In genomic region chrII:8923187-8923586, ce11 we compare ENCODE assay signal across 4 worm cellular contexts.
TF ChIP-seq lines count a peak whose summit lies in the region.

No protein-coding gene starts in this region.

TF ChIP-seq in whole organism, L2 larva, 48 proteins besides CTCF, POLR2A, EP300 and RAD21:
- no peak for TF ChIP-seq nhr-6 (tag; optimal IDR thresholded peaks at IDR 0.05; lab: Kevin White, UChicago)
- peak; percentile 4 for TF ChIP-seq fos-1 (tag; optimal IDR thresholded peaks at IDR 0.05; lab: Kevin White, UChicago)
- TF ChIP-seq mdl-1 (tag; optimal IDR thresholded peaks at IDR 0.05; lab: Kevin White, UChicago) = no peak
- no peak for TF ChIP-seq snpc-4 (tag; optimal IDR thresholded peaks at IDR 0.05; lab: Kevin White, UChicago)

TF ChIP-seq in whole organism, L3 larva, 47 proteins besides CTCF, POLR2A, EP300 and RAD21:
- TF ChIP-seq nhr-11 (tag; optimal IDR thresholded peaks at IDR 0.05; lab: Kevin White, UChicago) (no peak), skn-1 (tag; optimal IDR thresholded peaks at IDR 0.05; lab: Kevin White, UChicago) (no peak), pqm-1 (tag; optimal IDR thresholded peaks at IDR 0.05; lab: Kevin White, UChicago) (peak; percentile 62), elt-2 (tag; optimal IDR thresholded peaks at IDR 0.05; lab: Kevin White, UChicago) (peak; percentile 39)

TF ChIP-seq in whole organism, L4 larva, 104 proteins besides CTCF, POLR2A, EP300 and RAD21:
- TF ChIP-seq hlh-11 (tag; optimal IDR thresholded peaks at IDR 0.05; lab: Kevin White, UChicago) = peak; percentile 16
- no peak for TF ChIP-seq lin-13 (GFP tag; optimal IDR thresholded peaks at IDR 0.05; lab: Kevin White, UChicago)
- no peak for TF ChIP-seq madf-5 (GFP tag; IDR thresholded peaks at IDR 0.05; lab: Robert Waterston, UW)
- peak; percentile 64 for TF ChIP-seq pqm-1 (tag; optimal IDR thresholded peaks at IDR 0.05; lab: Kevin White, UChicago)
- peak; percentile 46; the same call in 1 of the 2 replicates for TF ChIP-seq dmd-6 (GFP tag; IDR thresholded peaks at IDR 0.05; lab: Robert Waterston, UW)
- no peak for TF ChIP-seq snpc-4 (tag; optimal IDR thresholded peaks at IDR 0.05; lab: Kevin White, UChicago)
- TF ChIP-seq lin-39 (tag; optimal IDR thresholded peaks at IDR 0.05; lab: Kevin White, UChicago) = no peak
- no peak for TF ChIP-seq daf-16 (GFP tag; optimal IDR thresholded peaks at IDR 0.05; lab: Kevin White, UChicago)
- peak; percentile 76 for TF ChIP-seq daf-16 (tag; optimal IDR thresholded peaks at IDR 0.05; lab: Kevin White, UChicago)
- no peak for TF ChIP-seq nhr-6 (tag; optimal IDR thresholded peaks at IDR 0.05; lab: Kevin White, UChicago)
- peak; percentile 32 for TF ChIP-seq nhr-28 (tag; optimal IDR thresholded peaks at IDR 0.05; lab: Kevin White, UChicago)
- TF ChIP-seq R02D3.7 (tag; optimal IDR thresholded peaks at IDR 0.05; lab: Kevin White, UChicago) = no peak
- TF ChIP-seq ceh-20 (GFP tag; IDR thresholded peaks at IDR 0.05; lab: Robert Waterston, UW) = no peak

TF ChIP-seq in whole organism, young adult, 124 proteins besides CTCF, POLR2A, EP300 and RAD21:
- TF ChIP-seq nhr-80 (tag; optimal IDR thresholded peaks at IDR 0.05; lab: Kevin White, UChicago) (peak; percentile 47), cebp-1 (GFP tag; IDR thresholded peaks at IDR 0.05; lab: Robert Waterston, UW) (no peak), cebp-1 (tag; optimal IDR thresholded peaks at IDR 0.05; lab: Kevin White, UChicago) (no peak), lsl-1 (GFP tag; optimal IDR thresholded peaks at IDR 0.05; lab: Kevin White, UChicago) (no peak), ztf-26 (tag; optimal IDR thresholded peaks at IDR 0.05; lab: Kevin White, UChicago) (no peak), dox-1 (GFP tag; IDR thresholded peaks at IDR 0.05; lab: Robert Waterston, UW) (no peak), atf-7 (tag; optimal IDR thresholded peaks at IDR 0.05; lab: Kevin White, UChicago) (no peak)
